Fruit fly (Drosophila melanogaster) whole organism, embryonic: ENCODE results near the gene Top3beta.

Source experiments
- Adf1 ChIP-seq: fragments of 200-800 bp; sonication (Bioruptor generic); IDR thresholded peaks from 2 replicates; pipeline ENCODE4 v1.3.6; 2022; ENCODE audit warnings: missing biosample characterization, missing genetic modification characterization
- Asciz ChIP-seq: fragments of 200-800 bp; sonication (Bioruptor generic); optimal IDR thresholded peaks from 2 replicates; lab custom pipeline; 2017; ENCODE audit warnings: missing biosample characterization, mild to moderate bottlenecking, missing genetic modification characterization, missing genetic modification reagents
- CG12391 ChIP-seq: fragments of 200-800 bp; sonication (Bioruptor generic); optimal IDR thresholded peaks from 3 replicates; lab custom pipeline; 2018; ENCODE audit warnings: missing biosample characterization, mild to moderate bottlenecking, missing genetic modification characterization, moderate library complexity
- CG12659 ChIP-seq: fragments of 200-800 bp; sonication (Bioruptor generic); optimal IDR thresholded peaks from 3 replicates; lab custom pipeline; 2017; ENCODE audit warnings: mild to moderate bottlenecking, missing biosample characterization, missing genetic modification reagents, missing genetic modification characterization
- CG12769 ChIP-seq: fragments of 200-800 bp; sonication (Bioruptor generic); optimal IDR thresholded peaks from 2 replicates; lab custom pipeline; 2019; ENCODE audit warnings: missing biosample characterization, mild to moderate bottlenecking, missing genetic modification characterization, moderate library complexity
- CG14667 ChIP-seq: fragments of 200-800 bp; sonication (Bioruptor generic); IDR thresholded peaks from 2 replicates; pipeline ENCODE4 v1.3.6; 2022; ENCODE audit warnings: missing biosample characterization, missing genetic modification characterization
- CG14860 ChIP-seq: fragments of 200-800 bp; sonication (Bioruptor generic); IDR thresholded peaks from 3 replicates; pipeline ENCODE4 v1.3.6; 2022; ENCODE audit warnings: missing biosample characterization, missing genetic modification characterization; ENCODE audit not compliant: partially characterized antibody
- CG15011 ChIP-seq: fragments of 200-800 bp; sonication (Bioruptor generic); optimal IDR thresholded peaks from 3 replicates; lab custom pipeline; 2018; ENCODE audit warnings: missing biosample characterization, mild to moderate bottlenecking, missing genetic modification characterization
- CG16813 ChIP-seq: fragments of 200-800 bp; sonication (Bioruptor generic); IDR thresholded peaks from 3 replicates; pipeline ENCODE4 v1.3.6; 2022; ENCODE audit warnings: missing biosample characterization, missing genetic modification characterization; ENCODE audit not compliant: partially characterized antibody
- CG17385 ChIP-seq: fragments of 200-800 bp; sonication (Bioruptor generic); optimal IDR thresholded peaks from 3 replicates; lab custom pipeline; 2018; ENCODE audit warnings: missing biosample characterization, mild to moderate bottlenecking, missing genetic modification characterization
- CG2120 ChIP-seq: fragments of 200-800 bp; sonication (Bioruptor generic); optimal IDR thresholded peaks from 3 replicates; lab custom pipeline; 2016; ENCODE audit warnings: missing biosample characterization, missing genetic modification characterization
- CG2875 ChIP-seq: fragments of 200-800 bp; sonication (Bioruptor generic); optimal IDR thresholded peaks from 2 replicates; lab custom pipeline; 2017; ENCODE audit warnings: missing biosample characterization, mild to moderate bottlenecking, missing genetic modification characterization, missing genetic modification reagents
- CG30431 ChIP-seq: fragments of 200-800 bp; sonication (Bioruptor generic); optimal IDR thresholded peaks from 2 replicates; lab custom pipeline; 2017; ENCODE audit warnings: missing biosample characterization, missing genetic modification characterization
- CG31441 ChIP-seq: fragments of 200-800 bp; sonication (Bioruptor generic); IDR thresholded peaks from 2 replicates; pipeline ENCODE4 v1.3.6; 2022; ENCODE audit warnings: missing biosample characterization, missing genetic modification characterization
- CG3726 ChIP-seq: fragments of 200-800 bp; sonication (Bioruptor generic); IDR thresholded peaks from 3 replicates; pipeline ENCODE4, ENCODE4 v1.3.6; 2022; ENCODE audit warnings: missing biosample characterization, missing genetic modification characterization
- CG3995 ChIP-seq: fragments of 200-800 bp; sonication (Bioruptor generic); optimal IDR thresholded peaks from 3 replicates; lab custom pipeline; 2016; ENCODE audit warnings: missing biosample characterization, missing genetic modification characterization
- CG4404 ChIP-seq: fragments of 200-800 bp; sonication (Bioruptor generic); IDR thresholded peaks from 2 replicates; pipeline ENCODE4 v1.3.6; 2022; ENCODE audit warnings: missing biosample characterization, missing genetic modification characterization
- CG5953 ChIP-seq: fragments of 200-800 bp; sonication (Bioruptor generic); IDR thresholded peaks from 2 replicates; pipeline ENCODE4 v1.3.6; 2022; ENCODE audit warnings: missing biosample characterization, missing genetic modification characterization
- CG6683 ChIP-seq: fragments of 200-800 bp; sonication (Bioruptor generic); optimal IDR thresholded peaks from 2 replicates; lab custom pipeline; 2017; ENCODE audit warnings: missing biosample characterization, mild to moderate bottlenecking, missing genetic modification characterization, missing genetic modification reagents
- CG6689 ChIP-seq: fragments of 200-800 bp; sonication (Bioruptor generic); IDR thresholded peaks from 2 replicates; pipeline ENCODE4 v1.3.6; 2022; ENCODE audit warnings: missing biosample characterization, missing genetic modification characterization
- CG7357 ChIP-seq: fragments of 200-800 bp; sonication (Bioruptor generic); IDR thresholded peaks from 3 replicates; pipeline ENCODE4 v1.3.6; 2022; ENCODE audit warnings: missing biosample characterization, missing genetic modification characterization
- CG8388 ChIP-seq: fragments of 200-800 bp; sonication (Bioruptor generic); optimal IDR thresholded peaks from 2 replicates; lab custom pipeline; 2019; ENCODE audit warnings: missing biosample characterization, mild to moderate bottlenecking, missing genetic modification characterization, moderate library complexity
- CG8944 ChIP-seq: fragments of 200-800 bp; sonication (Bioruptor generic); optimal IDR thresholded peaks from 3 replicates; lab custom pipeline; 2016; ENCODE audit warnings: missing biosample characterization, missing genetic modification characterization
- Dip3 ChIP-seq: fragments of 200-800 bp; sonication (Bioruptor generic); optimal IDR thresholded peaks from 3 replicates; lab custom pipeline; 2016; ENCODE audit warnings: missing biosample characterization, missing genetic modification characterization
- Dp ChIP-seq: fragments of 200-800 bp; sonication (Bioruptor generic); optimal IDR thresholded peaks from 2 replicates; lab custom pipeline; 2018; ENCODE audit warnings: missing biosample characterization, mild to moderate bottlenecking, missing genetic modification characterization, moderate library complexity
- H15 ChIP-seq: fragments of 200-800 bp; sonication (Bioruptor generic); IDR thresholded peaks from 3 replicates; pipeline ENCODE4 v1.3.6; 2022; ENCODE audit warnings: missing biosample characterization, missing genetic modification characterization
- HLH54F ChIP-seq: fragments of 200-800 bp; sonication (Bioruptor generic); optimal IDR thresholded peaks from 3 replicates; lab custom pipeline; 2016; ENCODE audit warnings: missing biosample characterization, missing genetic modification characterization
- NK7.1 ChIP-seq: fragments of 200-800 bp; sonication (Bioruptor generic); optimal IDR thresholded peaks from 3 replicates; lab custom pipeline; 2016; ENCODE audit warnings: missing biosample characterization, missing genetic modification characterization
- Oaz ChIP-seq: fragments of 200-800 bp; sonication (Bioruptor generic); IDR thresholded peaks from 2 replicates; pipeline ENCODE4 v1.3.6; 2022; ENCODE audit warnings: missing biosample characterization, missing genetic modification characterization
- Side ChIP-seq: fragments of 200-800 bp; sonication (Bioruptor generic); optimal IDR thresholded peaks from 2 replicates; lab custom pipeline; 2016; ENCODE audit warnings: missing biosample characterization, missing genetic modification characterization
- Spps ChIP-seq: fragments of 200-800 bp; sonication (Bioruptor generic); optimal IDR thresholded peaks from 2 replicates; lab custom pipeline; 2018; ENCODE audit warnings: missing biosample characterization, mild to moderate bottlenecking, missing genetic modification characterization
- Sry-β ChIP-seq: fragments of 200-800 bp; sonication (Bioruptor generic); optimal IDR thresholded peaks from 2 replicates; lab custom pipeline; 2018; ENCODE audit warnings: missing biosample characterization, mild to moderate bottlenecking, missing genetic modification characterization, moderate library complexity
- ara ChIP-seq: fragments of 200-800 bp; sonication (Bioruptor generic); IDR thresholded peaks from 2 replicates; pipeline ENCODE4 v1.3.6; 2022; ENCODE audit warnings: missing biosample characterization, missing genetic modification characterization
- bcd ChIP-seq: fragments of 200-800 bp; sonication (Bioruptor generic); optimal IDR thresholded peaks from 2 replicates; lab custom pipeline; 2017; ENCODE audit warnings: missing biosample characterization, mild to moderate bottlenecking, missing genetic modification characterization
- da ChIP-seq: fragments of 200-800 bp; sonication (Bioruptor generic); optimal IDR thresholded peaks from 2 replicates; lab custom pipeline; 2016; ENCODE audit warnings: missing biosample characterization, missing genetic modification characterization
- dimm ChIP-seq: fragments of 200-800 bp; sonication (Bioruptor generic); IDR thresholded peaks from 2 replicates; pipeline ENCODE4 v1.3.6; 2022; ENCODE audit warnings: missing biosample characterization, missing genetic modification characterization
- eyg ChIP-seq: fragments of 200-800 bp; sonication (Bioruptor generic); optimal IDR thresholded peaks from 3 replicates; lab custom pipeline; 2016; ENCODE audit warnings: missing biosample characterization, missing genetic modification characterization
- insv ChIP-seq, 2 experiments: fragments of 200-800 bp; sonication (Bioruptor generic); optimal IDR thresholded peaks; 3 replicates each; lab custom pipeline; 2016 to 2018; ENCODE audit warnings: missing biosample characterization in 2 of 2, missing genetic modification characterization in 2 of 2
- kay ChIP-seq: fragments of 200-800 bp; sonication (Bioruptor generic); optimal IDR thresholded peaks from 2 replicates; lab custom pipeline; 2016; ENCODE audit warnings: missing biosample characterization, missing genetic modification characterization
- lab ChIP-seq: fragments of 200-800 bp; sonication (Bioruptor generic); optimal IDR thresholded peaks from 3 replicates; lab custom pipeline; 2017; ENCODE audit warnings: missing biosample characterization, missing genetic modification characterization, mild to moderate bottlenecking, moderate library complexity, missing genetic modification reagents
- lbe ChIP-seq: fragments of 200-800 bp; sonication (Bioruptor generic); optimal IDR thresholded peaks from 2 replicates; lab custom pipeline; 2016; ENCODE audit warnings: missing biosample characterization, mild to moderate bottlenecking, missing genetic modification characterization
- lilli ChIP-seq: fragments of 200-800 bp; sonication (Bioruptor generic); optimal IDR thresholded peaks from 3 replicates; lab custom pipeline; 2016; ENCODE audit warnings: missing biosample characterization, missing genetic modification characterization
- lola ChIP-seq, 3 experiments: fragments of >200 bp in 2 of 3; fragments of 200-800 bp in 1 of 3; sonication (Bioruptor generic) in 1 of 3; optimal IDR thresholded peaks; 2 replicates each; lab custom pipeline; 2017 to 2019; ENCODE audit warnings: missing biosample characterization in 3 of 3, missing genetic modification characterization in 3 of 3, mild to moderate bottlenecking in 1 of 3, moderate library complexity in 1 of 3
- pzg ChIP-seq: fragments of 200-800 bp; sonication (Bioruptor generic); optimal IDR thresholded peaks from 3 replicates; lab custom pipeline; 2018; ENCODE audit warnings: missing biosample characterization, mild to moderate bottlenecking, missing genetic modification characterization, moderate library complexity
- sd ChIP-seq: fragments of 200-800 bp; sonication (Bioruptor generic); optimal IDR thresholded peaks from 3 replicates; lab custom pipeline; 2018; ENCODE audit warnings: missing biosample characterization, mild to moderate bottlenecking, missing genetic modification characterization, moderate library complexity
- stc ChIP-seq: fragments of 200-800 bp; sonication (Bioruptor generic); IDR thresholded peaks from 2 replicates; pipeline ENCODE4 v1.3.6; 2022; ENCODE audit warnings: missing biosample characterization, missing genetic modification characterization
- tna ChIP-seq: fragments of 200-800 bp; sonication (Bioruptor generic); IDR thresholded peaks from 2 replicates; pipeline ENCODE4 v1.3.6; 2022; ENCODE audit warnings: missing biosample characterization, missing genetic modification characterization; ENCODE audit not compliant: partially characterized antibody
- trem ChIP-seq: fragments of 200-800 bp; optimal IDR thresholded peaks from 3 replicates; lab custom pipeline; 2019; ENCODE audit warnings: missing biosample characterization, mild to moderate bottlenecking, missing genetic modification characterization, moderate library complexity
- trh ChIP-seq: fragments of 200-800 bp; sonication (Bioruptor generic); optimal IDR thresholded peaks from 2 replicates; lab custom pipeline; 2016; ENCODE audit warnings: missing biosample characterization, missing genetic modification characterization

Gene Top3beta

dm6 chrX:6278879-6279628 is 8.7 kb downstream of the Top3beta start (continued):
- TF ChIP-seq CG14667 (GFP tag; lab: Robert Waterston, UW), result no peak
- TF ChIP-seq Side (GFP tag; lab: Kevin White, UChicago), result peak; percentile 36
- no peak for TF ChIP-seq CG8944 (GFP tag; lab: Kevin White, UChicago)
- TF ChIP-seq CG5953 (GFP tag; lab: Robert Waterston, UW), result no peak
- no peak for TF ChIP-seq sd (tag; lab: Kevin White, UChicago)
- TF ChIP-seq kay (GFP tag; lab: Kevin White, UChicago), result peak; percentile 36
- TF ChIP-seq ara, result no peak
- TF ChIP-seq Adf1 (GFP tag; lab: Robert Waterston, UW), result no peak
- TF ChIP-seq CG7357 (GFP tag; lab: Robert Waterston, UW), result no peak
- TF ChIP-seq eyg, result no peak
- TF ChIP-seq H15 (GFP tag; lab: Robert Waterston, UW), result no peak
- TF ChIP-seq CG12659, result peak; percentile 58
- no peak for TF ChIP-seq Dp (GFP tag; lab: Kevin White, UChicago)
- no peak for TF ChIP-seq NK7.1 (GFP tag; lab: Kevin White, UChicago)
- no peak for TF ChIP-seq HLH54F
- TF ChIP-seq trem (tag; lab: Kevin White, UChicago), result peak; percentile 27
- TF ChIP-seq CG31441 (GFP tag; lab: Robert Waterston, UW), result peak; percentile 31; the same call in 1 of the 2 replicates
- no peak for TF ChIP-seq CG15011 (GFP tag; lab: Kevin White, UChicago)
- TF ChIP-seq CG17385, result peak; percentile 53
- no peak for TF ChIP-seq CG3726
- TF ChIP-seq CG12769 (tag; lab: Kevin White, UChicago), result no peak
- TF ChIP-seq CG16813 (GFP tag; lab: Robert Waterston, UW), result no peak
- TF ChIP-seq CG14860 (GFP tag; lab: Robert Waterston, UW), result no peak
- TF ChIP-seq stc (GFP tag; lab: Robert Waterston, UW), result no peak
- 0 out of 2 replicates have a peak, but pooled peaks have one; percentile 30 for TF ChIP-seq tna (GFP tag; lab: Robert Waterston, UW)
- no peak for TF ChIP-seq CG2875 (GFP tag; lab: Kevin White, UChicago)
- TF ChIP-seq CG6689 (GFP tag; lab: Robert Waterston, UW), result no peak
- TF ChIP-seq CG6683 (GFP tag; lab: Kevin White, UChicago), result no peak
- TF ChIP-seq lola (GFP tag; optimal IDR thresholded peaks at IDR 0.05; lab: Kevin White, UChicago), result no peak
- no peak for TF ChIP-seq Asciz (GFP tag; lab: Kevin White, UChicago)
- peak; percentile 12 for TF ChIP-seq bcd (GFP tag; lab: Kevin White, UChicago)
- no peak for TF ChIP-seq CG30431
- TF ChIP-seq Dip3 (GFP tag; lab: Kevin White, UChicago), result no peak
- TF ChIP-seq CG12391 (tag; lab: Kevin White, UChicago), result peak; percentile 6

- TF ChIP-seq Spps (tag; lab: Kevin White, UChicago) (no peak), da (GFP tag; lab: Kevin White, UChicago) (no peak), lab (GFP tag; lab: Kevin White, UChicago) (no peak), NK7.1 (GFP tag; lab: Kevin White, UChicago) (no peak), CG2120 (GFP tag; lab: Kevin White, UChicago) (peak; percentile 0), Sry-β (GFP tag; lab: Kevin White, UChicago) (no peak), lbe (GFP tag; lab: Kevin White, UChicago) (peak; percentile 11), CG8388 (GFP tag; lab: Kevin White, UChicago) (no peak), Oaz (no peak), ara (no peak), trh (GFP tag; lab: Kevin White, UChicago) (no peak), Adf1 (GFP tag; lab: Robert Waterston, UW) (no peak), insv (GFP tag; optimal IDR thresholded peaks at IDR 0.05; lab: Kevin White, UChicago) (no peak), pzg (GFP tag; lab: Kevin White, UChicago) (peak; percentile 59), CG4404 (no peak), dimm (GFP tag; lab: Robert Waterston, UW) (no peak), lilli (GFP tag; lab: Kevin White, UChicago) (peak; percentile 43), Side (GFP tag; lab: Kevin White, UChicago) (no peak), CG3995 (GFP tag; lab: Kevin White, UChicago) (no peak)
Observed at dm6 chrX:6276590-6276989, 11.2 kb downstream of the Top3beta start, which contains the start of gene CG3566. Gene CG3566 (minus strand): TSS chrX:6276724.
